Worm (Caenorhabditis elegans) whole organism, mixed stage, embryonic: Measurements from ENCODE around the gene mltn-9.

Source experiments
- elt-1 ChIP-seq: sonication (generic microtip); optimal IDR thresholded peaks from 2 replicates; lab custom pipeline; 2017; ENCODE audit warnings: missing genetic modification characterization, mild to moderate bottlenecking, missing compliant biosample characterization, antibody characterized with exemption, moderate library complexity, borderline replicate concordance; ENCODE audit not compliant: insufficient read depth
- nhr-28 ChIP-seq: fragments of 150-350 bp; optimal IDR thresholded peaks from 2 replicates; lab custom pipeline; 2014; ENCODE audit warnings: missing biosample characterization, missing genetic modification characterization

- no peak for TF ChIP-seq elt-1 (tag; lab: Kevin White, UChicago)
- no peak for TF ChIP-seq nhr-28 (tag; lab: Kevin White, UChicago)
Observed at ce11 chrII:14622758-14623157, 6.9 kb downstream of the mltn-9 start, which contains the start of gene mltn-10.
